Worm (Caenorhabditis elegans) whole organism, midembryonic: ENCODE data around the gene eas-1.

Experiments used
- flt-1 ChIP-seq: fragments of 200-800 bp; sonication (Bioruptor generic); IDR thresholded peaks from 2 replicates; pipeline ENCODE4 v1.3.6; 2022; ENCODE audit warnings: missing genetic modification characterization, missing compliant biosample characterization
- klf-2 ChIP-seq: fragments of 200-800 bp; sonication (Bioruptor generic); conservative IDR thresholded peaks from 2 replicates; pipeline ENCODE4 v1.3.6; 2022; ENCODE audit warnings: missing genetic modification reagents, missing genetic modification characterization, missing compliant biosample characterization

The eas-1 gene

DNA sequence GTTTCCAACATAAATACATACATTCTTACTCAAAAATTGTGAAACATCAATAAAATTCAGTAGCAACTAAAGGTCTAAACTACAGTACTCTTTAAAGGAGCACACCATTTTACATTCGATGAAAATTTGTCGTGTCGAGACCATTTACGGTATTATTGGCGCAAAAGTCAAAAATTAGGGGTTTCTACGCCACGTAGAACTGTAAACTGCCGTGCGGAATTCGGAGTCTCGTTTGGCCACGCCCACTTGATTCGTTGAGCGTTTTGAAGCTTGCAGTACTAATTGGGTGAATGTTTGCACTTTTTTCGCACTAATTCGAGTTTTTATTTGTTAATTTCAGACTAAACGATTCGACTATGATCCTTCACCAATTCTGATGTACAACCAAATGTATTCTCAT is 50.5 kb downstream of the eas-1 start:
- TF ChIP-seq klf-2 = no peak
- TF ChIP-seq flt-1 (GFP tag; lab: Robert Waterston, UW) = peak; percentile 25; the same call in 1 of the 2 replicates
